Worm (Caenorhabditis elegans) whole organism, L3 larva: ENCODE data around the gene E02H4.2.

Experiments used
- ZK546.5 ChIP-seq: sonication (generic microtip); optimal IDR thresholded peaks from 2 replicates; lab custom pipeline; 2017; ENCODE audit warnings: missing biosample characterization, missing genetic modification characterization
- aly-2 ChIP-seq: fragments of 150-350 bp; optimal IDR thresholded peaks from 2 replicates; lab custom pipeline; 2014; ENCODE audit warnings: missing biosample characterization, missing genetic modification characterization
- ama-1 ChIP-seq: fragments of 150-350 bp; optimal IDR thresholded peaks from 2 replicates; lab custom pipeline; 2018
- ceh-16 ChIP-seq: sonication (generic microtip); optimal IDR thresholded peaks from 2 replicates; lab custom pipeline; 2017; ENCODE audit warnings: missing biosample characterization, missing genetic modification characterization
- ceh-28 ChIP-seq: fragments of 150-350 bp; optimal IDR thresholded peaks from 2 replicates; lab custom pipeline; 2014; ENCODE audit warnings: missing biosample characterization, missing genetic modification reagents, missing genetic modification characterization
- ceh-82 ChIP-seq: fragments of 150-350 bp; optimal IDR thresholded peaks from 2 replicates; lab custom pipeline; 2014; ENCODE audit warnings: missing biosample characterization, missing genetic modification characterization
- ceh-9 ChIP-seq: sonication (generic microtip); optimal IDR thresholded peaks from 2 replicates; lab custom pipeline; 2018; ENCODE audit warnings: missing biosample characterization, missing genetic modification characterization
- daf-12 ChIP-seq: fragments of 150-350 bp; optimal IDR thresholded peaks from 2 replicates; lab custom pipeline; 2014; ENCODE audit warnings: missing biosample characterization, missing genetic modification reagents, missing genetic modification characterization
- egl-5 ChIP-seq: fragments of 150-350 bp; optimal IDR thresholded peaks from 2 replicates; lab custom pipeline; 2017; ENCODE audit warnings: missing biosample characterization, missing genetic modification reagents, missing genetic modification characterization, inconsistent platforms
- elt-2 ChIP-seq: sonication (generic microtip); optimal IDR thresholded peaks from 2 replicates; lab custom pipeline; 2016; ENCODE audit warnings: missing genetic modification reagents, mild to moderate bottlenecking, missing genetic modification characterization, missing compliant biosample characterization
- fkh-2 ChIP-seq: fragments of 150-350 bp; optimal IDR thresholded peaks from 2 replicates; lab custom pipeline; 2014; ENCODE audit warnings: missing biosample characterization, missing genetic modification reagents, missing genetic modification characterization
- hmg-11 ChIP-seq: sonication (generic microtip); optimal IDR thresholded peaks from 2 replicates; lab custom pipeline; 2016; ENCODE audit warnings: missing genetic modification characterization, missing compliant biosample characterization
- jun-1 ChIP-seq: fragments of 150-350 bp; optimal IDR thresholded peaks from 2 replicates; lab custom pipeline; 2014; ENCODE audit warnings: missing biosample characterization, missing genetic modification reagents, missing genetic modification characterization
- lin-15B ChIP-seq: fragments of 150-350 bp; optimal IDR thresholded peaks from 2 replicates; lab custom pipeline; 2014; ENCODE audit warnings: missing biosample characterization, missing genetic modification characterization
- lin-39 ChIP-seq: fragments of 150-350 bp; optimal IDR thresholded peaks from 2 replicates; lab custom pipeline; 2018; ENCODE audit warnings: missing biosample characterization, missing genetic modification reagents, missing genetic modification characterization
- lsy-12 ChIP-seq: sonication (generic microtip); optimal IDR thresholded peaks from 2 replicates; lab custom pipeline; 2016; ENCODE audit warnings: mild to moderate bottlenecking, missing genetic modification characterization, missing compliant biosample characterization
- mml-1 ChIP-seq: fragments of 150-350 bp; sonication (generic microtip); optimal IDR thresholded peaks from 3 replicates; lab custom pipeline; 2014; ENCODE audit warnings: missing biosample characterization, missing genetic modification characterization
- nfya-1 ChIP-seq: sonication (generic microtip); optimal IDR thresholded peaks from 2 replicates; lab custom pipeline; 2017; ENCODE audit warnings: missing genetic modification characterization, mild to moderate bottlenecking, missing compliant biosample characterization, antibody characterized with exemption, moderate library complexity; ENCODE audit not compliant: insufficient read depth
- nhr-11 ChIP-seq: fragments of 150-350 bp; optimal IDR thresholded peaks from 2 replicates; lab custom pipeline; 2014; ENCODE audit warnings: missing biosample characterization, missing genetic modification characterization
- nhr-23 ChIP-seq: fragments of 150-350 bp; optimal IDR thresholded peaks from 2 replicates; lab custom pipeline; 2014; ENCODE audit warnings: missing biosample characterization, missing genetic modification reagents, missing genetic modification characterization
- nhr-237 ChIP-seq: fragments of 150-350 bp; optimal IDR thresholded peaks from 2 replicates; lab custom pipeline; 2014; ENCODE audit warnings: missing biosample characterization, missing genetic modification characterization
- nhr-25 ChIP-seq: sonication (generic microtip); optimal IDR thresholded peaks from 2 replicates; lab custom pipeline; 2017; ENCODE audit warnings: missing biosample characterization, missing genetic modification characterization
- nhr-28 ChIP-seq: fragments of 150-350 bp; optimal IDR thresholded peaks from 2 replicates; lab custom pipeline; 2014; ENCODE audit warnings: missing biosample characterization, missing genetic modification characterization
- nhr-43 ChIP-seq: sonication (generic microtip); optimal IDR thresholded peaks from 2 replicates; lab custom pipeline; 2016; ENCODE audit warnings: mild to moderate bottlenecking, missing genetic modification characterization, missing compliant biosample characterization; ENCODE audit not compliant: poor library complexity, severe bottlenecking
- nhr-67 ChIP-seq: fragments of 150-350 bp; optimal IDR thresholded peaks from 2 replicates; lab custom pipeline; 2014; ENCODE audit warnings: missing biosample characterization, missing genetic modification characterization
- nhr-76 ChIP-seq: fragments of 150-350 bp; sonication (generic microtip); optimal IDR thresholded peaks from 5 replicates; lab custom pipeline; 2014; ENCODE audit warnings: missing biosample characterization, missing genetic modification characterization
- nhr-77 ChIP-seq: fragments of 150-350 bp; optimal IDR thresholded peaks from 2 replicates; lab custom pipeline; 2014; ENCODE audit warnings: missing biosample characterization, missing genetic modification characterization
- pqm-1 ChIP-seq: fragments of 150-350 bp; optimal IDR thresholded peaks from 2 replicates; lab custom pipeline; 2017; ENCODE audit warnings: missing biosample characterization, missing genetic modification characterization, inconsistent platforms
- sea-2 ChIP-seq: fragments of 150-350 bp; sonication (generic microtip); optimal IDR thresholded peaks from 4 replicates; lab custom pipeline; 2014; ENCODE audit warnings: missing biosample characterization, missing genetic modification reagents, missing genetic modification characterization
- skn-1 ChIP-seq: fragments of 150-350 bp; optimal IDR thresholded peaks from 2 replicates; lab custom pipeline; 2014; ENCODE audit warnings: missing biosample characterization, missing genetic modification characterization
- snpc-4 ChIP-seq: fragments of 150-350 bp; optimal IDR thresholded peaks from 2 replicates; lab custom pipeline; 2014; ENCODE audit warnings: missing biosample characterization, missing genetic modification characterization
- unc-39 ChIP-seq: sonication (generic microtip); optimal IDR thresholded peaks from 4 replicates; lab custom pipeline; 2017; ENCODE audit warnings: missing biosample characterization, missing genetic modification characterization
- zag-1 ChIP-seq: fragments of 150-350 bp; optimal IDR thresholded peaks from 2 replicates; lab custom pipeline; 2014; ENCODE audit warnings: missing biosample characterization, missing genetic modification characterization
- ztf-11 ChIP-seq: fragments of 150-350 bp; optimal IDR thresholded peaks from 2 replicates; lab custom pipeline; 2014; ENCODE audit warnings: missing biosample characterization, missing genetic modification characterization
- ztf-4 ChIP-seq: fragments of 150-350 bp; optimal IDR thresholded peaks from 2 replicates; lab custom pipeline; 2014; ENCODE audit warnings: missing biosample characterization, missing genetic modification characterization

E02H4.2 gene

DNA sequence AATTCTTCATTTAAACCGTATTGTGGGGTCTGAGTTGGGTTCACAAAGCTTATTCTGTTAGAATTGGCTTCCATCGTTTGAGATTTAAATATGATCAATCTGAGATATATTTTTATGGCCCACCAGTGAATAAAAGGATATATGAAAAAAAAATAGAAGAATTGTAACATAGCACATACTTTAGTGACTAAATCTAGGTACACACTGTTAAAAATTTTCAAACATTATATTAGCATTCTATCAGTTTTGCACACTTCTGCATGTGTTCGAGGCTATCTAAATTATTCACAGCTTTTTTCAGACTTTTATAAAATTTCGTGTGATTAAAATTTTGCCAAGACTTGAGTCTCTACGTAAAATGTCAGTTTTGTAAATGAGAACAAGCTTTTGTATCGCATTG is at the start of gene E02H4.2:
Gene E02H4.2, minus strand, starts transcription at position 101 of the 400 bp plus-strand sequence.
- TF ChIP-seq lin-39 (tag; lab: Kevin White, UChicago) (no peak), ztf-11 (tag; lab: Kevin White, UChicago) (no peak), nhr-25 (tag; lab: Kevin White, UChicago) (no peak), fkh-2 (tag; lab: Kevin White, UChicago) (no peak), ZK546.5 (tag; lab: Kevin White, UChicago) (no peak), hmg-11 (tag; lab: Kevin White, UChicago) (no peak), ztf-4 (no peak), ceh-28 (tag; lab: Kevin White, UChicago) (no peak), nfya-1 (tag; lab: Kevin White, UChicago) (no peak), ceh-82 (tag; lab: Kevin White, UChicago) (no peak), egl-5 (tag; lab: Kevin White, UChicago) (no peak)

DNA sequence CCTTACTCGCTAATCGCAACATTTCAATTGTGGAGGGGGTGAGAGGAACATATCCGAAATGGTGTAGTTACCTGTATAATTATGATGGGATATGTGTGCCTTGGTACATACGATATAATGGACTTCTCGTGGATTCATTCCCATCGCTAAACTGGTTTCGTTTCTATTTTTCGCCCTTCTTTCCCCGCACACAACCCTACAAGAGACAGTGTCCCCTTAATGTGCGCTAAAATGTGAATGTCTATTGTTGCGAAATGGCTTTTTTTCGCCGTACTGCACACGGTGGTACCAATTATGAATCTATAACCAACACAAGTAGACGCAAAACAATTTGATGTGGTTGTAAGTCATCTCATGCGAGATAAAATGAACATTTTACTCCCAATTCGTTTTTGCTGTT is 47.9 kb upstream of the E02H4.2 start:
- TF ChIP-seq jun-1 (tag; lab: Kevin White, UChicago) (no peak), egl-5 (tag; lab: Kevin White, UChicago) (peak; percentile 1), ztf-11 (tag; lab: Kevin White, UChicago) (no peak), aly-2 (tag; lab: Kevin White, UChicago) (no peak), elt-2 (no peak), nhr-77 (tag; lab: Kevin White, UChicago) (no peak)
- TF ChIP-seq, all 47 proteins: peak for 1

DNA sequence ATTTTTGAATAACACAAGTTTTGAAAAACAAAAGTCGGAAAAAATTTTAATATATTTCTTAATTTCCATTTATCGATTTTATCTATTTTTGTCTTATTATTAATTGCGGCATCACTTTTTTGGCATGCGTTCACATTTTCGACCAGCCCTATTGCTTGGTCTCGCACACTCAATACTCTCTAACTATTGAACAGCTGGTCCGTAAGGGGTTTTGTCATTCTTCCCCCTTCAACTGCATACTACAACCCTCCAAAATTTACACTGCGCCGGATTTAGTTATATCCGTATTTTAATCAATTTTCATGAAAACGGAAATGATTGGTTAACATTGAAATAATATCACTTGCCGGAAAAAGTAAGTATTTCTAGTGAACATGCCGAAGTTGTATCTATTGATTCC is 46.0 kb upstream of the E02H4.2 start, which contains the start of gene C11H1.7:
Gene C11H1.7, plus strand, starts transcription at position 12 of the 400 bp plus-strand sequence.
- TF ChIP-seq lsy-12 (no peak), hmg-11 (tag; lab: Kevin White, UChicago) (no peak), nfya-1 (tag; lab: Kevin White, UChicago) (no peak), lin-39 (tag; lab: Kevin White, UChicago) (no peak), nhr-11 (tag; lab: Kevin White, UChicago) (no peak), nhr-23 (tag; lab: Kevin White, UChicago) (no peak), ama-1 (no peak), elt-2 (no peak), skn-1 (tag; lab: Kevin White, UChicago) (no peak), ceh-82 (tag; lab: Kevin White, UChicago) (no peak), aly-2 (tag; lab: Kevin White, UChicago) (no peak), unc-39 (no peak), nhr-237 (no peak), sea-2 (GFP tag; lab: Kevin White, UChicago) (no peak), pqm-1 (tag; lab: Kevin White, UChicago) (no peak)

DNA sequence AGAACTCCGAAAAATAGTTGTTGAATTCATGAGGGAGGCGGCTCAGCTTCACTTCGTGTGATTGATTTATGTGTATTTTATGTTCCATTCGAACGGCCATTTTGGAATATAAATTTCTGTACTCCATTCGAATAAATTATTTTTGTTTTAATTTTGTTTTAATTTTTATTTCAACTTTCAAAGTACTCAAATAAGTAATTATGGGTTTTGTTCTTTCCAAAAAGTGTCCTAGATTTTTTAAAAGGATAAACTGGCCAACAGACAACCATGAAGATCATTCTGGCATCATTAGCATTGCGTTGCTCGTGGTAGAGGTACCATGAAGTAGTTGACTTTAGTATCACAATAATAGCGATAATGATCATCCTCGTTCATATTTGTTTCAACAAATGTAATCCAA is 45.2 kb upstream of the E02H4.2 start:
- no peak for TF ChIP-seq nhr-237
- TF ChIP-seq sea-2 (GFP tag; lab: Kevin White, UChicago): no peak
- TF ChIP-seq nhr-67 (tag; lab: Kevin White, UChicago): no peak
- no peak for TF ChIP-seq zag-1 (tag; lab: Kevin White, UChicago)
- no peak for TF ChIP-seq nhr-43 (tag; lab: Kevin White, UChicago)
- no peak for TF ChIP-seq nhr-28 (tag; lab: Kevin White, UChicago)
- no peak for TF ChIP-seq pqm-1 (tag; lab: Kevin White, UChicago)
- no peak for TF ChIP-seq lin-15B
- no peak for TF ChIP-seq lin-39 (tag; lab: Kevin White, UChicago)
- TF ChIP-seq jun-1 (tag; lab: Kevin White, UChicago): no peak
- no peak for TF ChIP-seq ceh-82 (tag; lab: Kevin White, UChicago)
- no peak for TF ChIP-seq daf-12
- TF ChIP-seq fkh-2 (tag; lab: Kevin White, UChicago): no peak
- no peak for TF ChIP-seq ceh-16 (tag; lab: Kevin White, UChicago)
- TF ChIP-seq snpc-4: no peak
- no peak for TF ChIP-seq nhr-76 (tag; lab: Kevin White, UChicago)
- TF ChIP-seq nhr-23 (tag; lab: Kevin White, UChicago): no peak
- no peak for TF ChIP-seq mml-1 (tag; lab: Kevin White, UChicago)
- no peak for TF ChIP-seq ceh-9 (tag; lab: Kevin White, UChicago)
- TF ChIP-seq ceh-28 (tag; lab: Kevin White, UChicago): no peak
